Worm (Caenorhabditis elegans) whole organism, L3 larva: ENCODE results near the gene oac-22.

Experiments used
- ceh-82 ChIP-seq: fragments of 150-350 bp; optimal IDR thresholded peaks from 2 replicates; lab custom pipeline; 2014; ENCODE audit warnings: missing biosample characterization, missing genetic modification characterization
- pha-4 ChIP-seq: fragments of 150-350 bp; optimal IDR thresholded peaks from 2 replicates; lab custom pipeline; 2014; ENCODE audit warnings: missing biosample characterization, missing genetic modification reagents, missing genetic modification characterization

DNA sequence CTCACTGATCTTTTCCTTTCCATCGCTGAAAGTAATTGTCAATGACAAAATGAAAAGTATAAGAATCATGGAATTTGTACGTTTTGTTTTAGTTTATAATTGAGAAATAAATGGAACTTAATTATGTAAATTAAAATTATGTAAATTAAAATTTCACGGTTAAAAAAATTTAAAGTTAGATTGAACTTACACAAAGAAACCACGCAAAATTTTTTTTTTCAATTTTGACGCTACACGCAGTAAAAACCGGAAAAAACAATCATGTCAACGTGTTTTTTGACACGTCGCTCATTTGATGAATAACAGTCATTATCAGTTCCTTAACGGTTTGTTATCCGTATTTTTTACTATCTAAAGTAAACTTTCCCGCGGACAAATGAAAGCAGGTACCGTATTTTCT is 4.3 kb upstream of the oac-22 start, which contains the start of the genes F37C4.8 and oac-23:
- no peak for TF ChIP-seq pha-4 (tag; lab: Kevin White, UChicago)
- TF ChIP-seq ceh-82 (tag; lab: Kevin White, UChicago): no peak
